Worm (Caenorhabditis elegans) whole organism, L2 larva: ENCODE data around the gene lpr-2.

Experiments
- alr-1 ChIP-seq: fragments of 150-350 bp; optimal IDR thresholded peaks from 2 replicates; lab custom pipeline; 2014; ENCODE audit warnings: missing biosample characterization, missing genetic modification characterization
- aly-2 ChIP-seq: fragments of 150-350 bp; optimal IDR thresholded peaks from 2 replicates; lab custom pipeline; 2014; ENCODE audit warnings: missing biosample characterization, missing genetic modification characterization
- ama-1 ChIP-seq: fragments of 150-350 bp; optimal IDR thresholded peaks from 2 replicates; lab custom pipeline; 2018; ENCODE audit warnings: inconsistent platforms
- lin-11 ChIP-seq: fragments of 150-350 bp; sonication (generic microtip); optimal IDR thresholded peaks from 2 replicates; lab custom pipeline; 2014; ENCODE audit warnings: missing biosample characterization, missing genetic modification characterization, inconsistent platforms, mixed read lengths
- lin-13 ChIP-seq: fragments of 150-350 bp; optimal IDR thresholded peaks from 2 replicates; lab custom pipeline; 2014; ENCODE audit warnings: missing biosample characterization, missing genetic modification reagents, missing genetic modification characterization
- lin-39 ChIP-seq: fragments of 150-350 bp; optimal IDR thresholded peaks from 2 replicates; lab custom pipeline; 2014; ENCODE audit warnings: missing biosample characterization, missing genetic modification reagents, missing genetic modification characterization
- nhr-10 ChIP-seq: sonication (generic microtip); optimal IDR thresholded peaks from 2 replicates; lab custom pipeline; 2017; ENCODE audit warnings: missing biosample characterization, missing genetic modification characterization
- nhr-77 ChIP-seq: fragments of 150-350 bp; optimal IDR thresholded peaks from 2 replicates; lab custom pipeline; 2014; ENCODE audit warnings: missing biosample characterization, missing genetic modification characterization
- peb-1 ChIP-seq: fragments of 150-350 bp; optimal IDR thresholded peaks from 2 replicates; lab custom pipeline; 2014; ENCODE audit warnings: missing biosample characterization, missing genetic modification characterization
- snpc-4 ChIP-seq: fragments of 150-350 bp; optimal IDR thresholded peaks from 2 replicates; lab custom pipeline; 2014; ENCODE audit warnings: missing biosample characterization, missing genetic modification characterization
- unc-39 ChIP-seq: fragments of 150-350 bp; optimal IDR thresholded peaks from 2 replicates; lab custom pipeline; 2014; ENCODE audit warnings: missing biosample characterization, missing genetic modification characterization

DNA sequence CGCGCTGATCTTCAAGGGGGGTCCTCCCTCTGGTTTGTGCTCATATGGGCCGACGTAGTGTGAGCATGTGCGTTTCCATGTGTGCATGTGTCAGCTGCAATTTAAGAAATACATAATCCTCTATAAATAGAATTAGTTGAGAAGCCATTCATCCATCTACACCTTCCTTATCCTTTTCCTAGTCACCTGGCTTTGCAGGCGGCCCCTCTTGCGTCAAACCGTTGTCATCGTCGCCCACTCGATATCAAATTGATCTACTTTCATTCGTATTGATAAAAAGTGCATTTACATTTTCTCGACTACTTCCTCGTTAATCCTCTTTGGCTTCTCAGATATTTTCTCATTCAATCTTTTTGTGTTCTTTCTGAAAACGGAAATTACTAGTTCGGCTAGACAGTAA is 33.0 kb downstream of the lpr-2 start:
- TF ChIP-seq ama-1, result no peak
- TF ChIP-seq peb-1 (tag; lab: Kevin White, UChicago), result no peak
- no peak for TF ChIP-seq snpc-4 (tag; lab: Kevin White, UChicago)
- no peak for TF ChIP-seq lin-11 (tag; lab: Kevin White, UChicago)
- TF ChIP-seq lin-39 (tag; lab: Kevin White, UChicago), result no peak
- TF ChIP-seq nhr-77, result no peak
- TF ChIP-seq alr-1 (tag; lab: Kevin White, UChicago), result no peak
- no peak for TF ChIP-seq nhr-10 (tag; lab: Kevin White, UChicago)
- no peak for TF ChIP-seq aly-2 (tag; lab: Kevin White, UChicago)
- TF ChIP-seq unc-39 (tag; lab: Kevin White, UChicago), result no peak
- TF ChIP-seq lin-13 (GFP tag; lab: Kevin White, UChicago), result no peak
